Fruit fly (Drosophila melanogaster): Measurements from ENCODE around the gene CG7115.

Gene CG7115

dm6 chr2L:7827045-7828004 lies 6.4 kb downstream of the CG7115 start, which contains the start of the genes Rack1 and mts (continued):
- TF ChIP-seq YL-1 (GFP tag; optimal IDR thresholded peaks at IDR 0.05) (peak; percentile 98), yki (optimal IDR thresholded peaks at IDR 0.05) (no peak), Dref (GFP tag; IDR thresholded peaks at IDR 0.05) (peak; percentile 70), mld (GFP tag; IDR thresholded peaks at IDR 0.05; ENCODE audit: partially characterized antibody) (0 out of 3 replicates have a peak, but pooled peaks have one; percentile 13), ERR (GFP tag; optimal IDR thresholded peaks at IDR 0.05) (peak; percentile 71), Dip3 (GFP tag; optimal IDR thresholded peaks at IDR 0.05) (peak; percentile 59), ci (GFP tag; IDR thresholded peaks at IDR 0.05) (peak; percentile 97), gem (tag; optimal IDR thresholded peaks at IDR 0.05) (peak; percentile 68), Deaf1 (tag; optimal IDR thresholded peaks at IDR 0.05) (no peak), CG7839 (tag; optimal IDR thresholded peaks at IDR 0.05) (peak; percentile 82), sna (GFP tag; IDR thresholded peaks at IDR 0.05; ENCODE audit: partially characterized antibody) (peak; percentile 32; the same call in 1 of the 2 replicates), CG30431 (GFP tag; optimal IDR thresholded peaks at IDR 0.05) (peak; percentile 71), CG10979 (tag; optimal IDR thresholded peaks at IDR 0.05) (peak; percentile 66), seq (GFP tag; IDR thresholded peaks at IDR 0.05) (peak; percentile 72), amos (GFP tag; IDR thresholded peaks at IDR 0.05; ENCODE audit: partially characterized antibody) (peak; percentile 74), Sin3A (optimal IDR thresholded peaks at IDR 0.05) (peak; percentile 24), CG13123 (GFP tag; optimal IDR thresholded peaks at IDR 0.05) (peak; percentile 34), Atf3 (GFP tag; optimal IDR thresholded peaks at IDR 0.05) (peak; percentile 43), Mad (GFP tag; optimal IDR thresholded peaks at IDR 0.05) (peak; percentile 76), CG9876 (GFP tag; optimal IDR thresholded peaks at IDR 0.05) (peak; percentile 70), Lim3 (GFP tag; IDR thresholded peaks at IDR 0.05) (no peak), so (GFP tag; IDR thresholded peaks at IDR 0.05) (peak; percentile 82; the same call in 2 of the 3 replicates), CG10267 (tag; optimal IDR thresholded peaks at IDR 0.05) (peak; percentile 93), Hr51 (GFP tag; optimal IDR thresholded peaks at IDR 0.05) (peak; percentile 67 to 76), CG17612 (GFP tag; IDR thresholded peaks at IDR 0.05) (peak; percentile 69; the same call in 1 of the 2 replicates), CG13296 (GFP tag; optimal IDR thresholded peaks at IDR 0.05) (peak; percentile 92), Mes4 (GFP tag; optimal IDR thresholded peaks at IDR 0.05) (peak; percentile 94), Ets97D (GFP tag; optimal IDR thresholded peaks at IDR 0.05) (peak; percentile 99), Xrp1 (GFP tag; IDR thresholded peaks at IDR 0.05) (no peak; the same call in none of the 2 replicates), Sox102F (GFP tag; optimal IDR thresholded peaks at IDR 0.05) (peak; percentile 56), pho (GFP tag; optimal IDR thresholded peaks at IDR 0.05) (peak; percentile 71), Eip74EF (GFP tag; optimal IDR thresholded peaks at IDR 0.05) (peak in 1 of 2 experiments; percentile 58), onecut (GFP tag; IDR thresholded peaks at IDR 0.05) (peak; percentile 88), CG17359 (tag; optimal IDR thresholded peaks at IDR 0.05) (peak; percentile 84), abd-A (tag; optimal IDR thresholded peaks at IDR 0.05) (no peak), zen (tag; optimal IDR thresholded peaks at IDR 0.05) (peak; percentile 29), CG1603 (tag; optimal IDR thresholded peaks at IDR 0.05) (peak; percentile 83), CG1024 (GFP tag; IDR thresholded peaks at IDR 0.05) (peak; percentile 56; the same call in 1 of the 2 replicates), CG3407 (GFP tag; optimal IDR thresholded peaks at IDR 0.05) (peak; percentile 80), ab (GFP tag; optimal IDR thresholded peaks at IDR 0.05) (peak; percentile 46), jigr1 (GFP tag; IDR thresholded peaks at IDR 0.05) (no peak), CG7963 (GFP tag; IDR thresholded peaks at IDR 0.05; ENCODE audit: partially characterized antibody) (peak; percentile 61), pita (GFP tag; optimal IDR thresholded peaks at IDR 0.05) (peak; percentile 34), Fer1 (GFP tag; optimal IDR thresholded peaks at IDR 0.05) (peak; percentile 90), HLH4C (GFP tag; IDR thresholded peaks at IDR 0.05; ENCODE audit: partially characterized antibody) (peak; percentile 55), eyg (GFP tag; optimal IDR thresholded peaks at IDR 0.05) (peak; percentile 66), stc (GFP tag; IDR thresholded peaks at IDR 0.05) (peak; percentile 82), al (GFP tag; IDR thresholded peaks at IDR 0.05) (peak; percentile 55; the same call in 1 of the 2 replicates)
